Worm (Caenorhabditis elegans): ENCODE measurements around the gene ZK1320.3.

ce11 chrII:9668959-9669358 lies 8.7 kb upstream of the ZK1320.3 start, which contains the start of gene taf-8:
- TF ChIP-seq ces-1 (GFP tag; optimal IDR thresholded peaks at IDR 0.05): peak; percentile 69
- TF ChIP-seq tbx-8 (GFP tag; optimal IDR thresholded peaks at IDR 0.05): no peak
- no peak for TF ChIP-seq elt-1 (tag; optimal IDR thresholded peaks at IDR 0.05; ENCODE audit: borderline replicate concordance, insufficient read depth)
- peak; percentile 31 for TF ChIP-seq pha-4 (tag; optimal IDR thresholded peaks at IDR 0.05)
- no peak for TF ChIP-seq elt-3 (tag; optimal IDR thresholded peaks at IDR 0.05)
- no peak for TF ChIP-seq mab-5 (tag; optimal IDR thresholded peaks at IDR 0.05)
- TF ChIP-seq nhr-237 (tag; optimal IDR thresholded peaks at IDR 0.05): no peak
- TF ChIP-seq mep-1 (tag; optimal IDR thresholded peaks at IDR 0.05): no peak
- no peak for TF ChIP-seq M03D4.4 (tag; optimal IDR thresholded peaks at IDR 0.05)
- no peak for TF ChIP-seq blmp-1 (tag; optimal IDR thresholded peaks at IDR 0.05)
- TF ChIP-seq unc-39 (tag; optimal IDR thresholded peaks at IDR 0.05): no peak
